Fruit fly (Drosophila melanogaster): ENCODE results near the gene Papst2.

The Papst2 gene

dm6 chr3L:17009715-17010491, 32.7 kb upstream of the Papst2 start (continued):
- TF ChIP-seq twi (tag; optimal IDR thresholded peaks at IDR 0.05), result peak; percentile 27
- TF ChIP-seq CG4424 (GFP tag; optimal IDR thresholded peaks at IDR 0.05), result peak; percentile 34
- no peak for TF ChIP-seq bowl (GFP tag; IDR thresholded peaks at IDR 0.05)
- TF ChIP-seq D (optimal IDR thresholded peaks at IDR 0.05), result no peak
- TF ChIP-seq D (GFP tag; optimal IDR thresholded peaks at IDR 0.05), result no peak
- TF ChIP-seq CG10462 (GFP tag; optimal IDR thresholded peaks at IDR 0.05), result peak; percentile 22
- TF ChIP-seq Six4 (GFP tag; optimal IDR thresholded peaks at IDR 0.05), result no peak
- no peak for TF ChIP-seq mld (GFP tag; IDR thresholded peaks at IDR 0.05; ENCODE audit: partially characterized antibody)
- no peak; the same call in 1 of the 2 replicates for TF ChIP-seq E2f2 (GFP tag; IDR thresholded peaks at IDR 0.05)
- TF ChIP-seq CG15514 (GFP tag; optimal IDR thresholded peaks at IDR 0.05), result peak; percentile 54
- peak; percentile 0 for TF ChIP-seq CG18262 (tag; optimal IDR thresholded peaks at IDR 0.05)
- TF ChIP-seq salm (tag; optimal IDR thresholded peaks at IDR 0.05), result peak; percentile 19
- TF ChIP-seq CG14441 (GFP tag; IDR thresholded peaks at IDR 0.05), result peak; percentile 36
- TF ChIP-seq nau (GFP tag; optimal IDR thresholded peaks at IDR 0.05), result peak; percentile 14
- TF ChIP-seq CG18476 (GFP tag; optimal IDR thresholded peaks at IDR 0.05), result peak; percentile 24
- TF ChIP-seq CG10366 (GFP tag; IDR thresholded peaks at IDR 0.05), result peak; percentile 49
- no peak for TF ChIP-seq yki (optimal IDR thresholded peaks at IDR 0.05)
- TF ChIP-seq CG2875 (GFP tag; optimal IDR thresholded peaks at IDR 0.05), result no peak
- TF ChIP-seq ase (GFP tag; IDR thresholded peaks at IDR 0.05), result no peak
- peak; percentile 49 for TF ChIP-seq BtbVII (GFP tag; optimal IDR thresholded peaks at IDR 0.05)
- TF ChIP-seq danr (GFP tag; IDR thresholded peaks at IDR 0.05), result no peak
- TF ChIP-seq pan (optimal IDR thresholded peaks at IDR 0.05), result no peak
- peak in 1 of 2 experiments; percentile 25 for TF ChIP-seq pan (GFP tag; optimal IDR thresholded peaks at IDR 0.05 in 1 of 2, IDR thresholded peaks at IDR 0.05 in 1 of 2)
- no peak for TF ChIP-seq CG30020 (tag; optimal IDR thresholded peaks at IDR 0.05)
- 0 out of 3 replicates have a peak, but pooled peaks have one; percentile 28 for TF ChIP-seq zen2 (GFP tag; IDR thresholded peaks at IDR 0.05; ENCODE audit: partially characterized antibody)
- TF ChIP-seq hkb (optimal IDR thresholded peaks at IDR 0.05), result no peak
- 0 out of 2 replicates have a peak, but pooled peaks have one; percentile 31 for TF ChIP-seq hkb (GFP tag; IDR thresholded peaks at IDR 0.05)
- peak; percentile 38; the same call in 1 of the 2 replicates for TF ChIP-seq ara (GFP tag; IDR thresholded peaks at IDR 0.05)
- peak; percentile 4 for TF ChIP-seq CG8924 (tag; optimal IDR thresholded peaks at IDR 0.05)
- TF ChIP-seq CG14860 (GFP tag; IDR thresholded peaks at IDR 0.05; ENCODE audit: partially characterized antibody), result no peak
- TF ChIP-seq CG4707 (GFP tag; optimal IDR thresholded peaks at IDR 0.05), result no peak
- no peak for TF ChIP-seq CG7745 (tag; optimal IDR thresholded peaks at IDR 0.05)
- peak; percentile 37; the same call in 1 of the 2 replicates for TF ChIP-seq Ada2b (GFP tag; IDR thresholded peaks at IDR 0.05)
- TF ChIP-seq vfl (GFP tag; optimal IDR thresholded peaks at IDR 0.05), result no peak
- TF ChIP-seq nom (GFP tag; optimal IDR thresholded peaks at IDR 0.05), result peak; percentile 71
- peak; percentile 58; the same call in 1 of the 2 replicates for TF ChIP-seq klu (GFP tag; IDR thresholded peaks at IDR 0.05)
- no peak for TF ChIP-seq CG9215 (GFP tag; IDR thresholded peaks at IDR 0.05)
- TF ChIP-seq CG8478 (optimal IDR thresholded peaks at IDR 0.05), result peak; percentile 84
- no peak for TF ChIP-seq toy (GFP tag; IDR thresholded peaks at IDR 0.05)
- TF ChIP-seq CG33213 (GFP tag; optimal IDR thresholded peaks at IDR 0.05), result no peak
- 0 out of 2 replicates have a peak, but pooled peaks have one; percentile 24 for TF ChIP-seq Dref (GFP tag; IDR thresholded peaks at IDR 0.05)
- TF ChIP-seq CG15269 (tag; optimal IDR thresholded peaks at IDR 0.05), result peak; percentile 27
- TF ChIP-seq Fer1 (GFP tag; optimal IDR thresholded peaks at IDR 0.05), result peak; percentile 67
- TF ChIP-seq disco-r (GFP tag; optimal IDR thresholded peaks at IDR 0.05), result no peak
- no peak for TF ChIP-seq so (GFP tag; IDR thresholded peaks at IDR 0.05)
- no peak for TF ChIP-seq Bdp1 (GFP tag; optimal IDR thresholded peaks at IDR 0.05)
- TF ChIP-seq CG32772 (GFP tag; IDR thresholded peaks at IDR 0.05), result no peak
- TF ChIP-seq Hey (tag; optimal IDR thresholded peaks at IDR 0.05), result peak; percentile 32
- TF ChIP-seq Sry-β (GFP tag; optimal IDR thresholded peaks at IDR 0.05), result no peak
- TF ChIP-seq ftz-f1 (GFP tag; optimal IDR thresholded peaks at IDR 0.05), result peak; percentile 80
- TF ChIP-seq dm (GFP tag; optimal IDR thresholded peaks at IDR 0.05), result no peak

Data from whole organism, embryonic.